Worm (Caenorhabditis elegans): Measurements from ENCODE around the gene ppm-1.A.
A peak's percentile ranks its signal among the peaks of the same experiment; 100 is the strongest.

The ppm-1.A gene

DNA sequence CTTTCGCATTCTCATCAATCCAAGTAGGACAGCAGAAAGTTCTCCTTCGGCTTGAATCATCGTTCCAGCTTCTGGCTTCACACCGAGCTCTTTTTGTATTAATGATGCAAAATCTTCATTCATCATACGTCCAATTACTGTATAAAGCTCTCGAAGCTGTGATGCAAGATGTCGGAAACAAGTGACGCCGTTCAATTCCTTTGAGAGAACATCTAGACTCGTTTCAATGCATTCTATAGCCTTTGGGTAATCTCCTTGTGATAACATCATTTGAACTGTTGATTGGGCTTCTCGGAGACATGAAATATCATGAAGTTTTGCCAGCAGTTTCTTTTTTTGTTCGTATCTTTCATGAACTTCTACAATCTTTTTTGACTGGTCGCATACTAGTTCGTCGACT lies 32.3 kb upstream of the ppm-1.A start:
- no peak for TF ChIP-seq daf-12 (tag; optimal IDR thresholded peaks at IDR 0.05)
- TF ChIP-seq mml-1 (tag; optimal IDR thresholded peaks at IDR 0.05): no peak
- no peak for TF ChIP-seq unc-62 (GFP tag; optimal IDR thresholded peaks at IDR 0.05)

DNA sequence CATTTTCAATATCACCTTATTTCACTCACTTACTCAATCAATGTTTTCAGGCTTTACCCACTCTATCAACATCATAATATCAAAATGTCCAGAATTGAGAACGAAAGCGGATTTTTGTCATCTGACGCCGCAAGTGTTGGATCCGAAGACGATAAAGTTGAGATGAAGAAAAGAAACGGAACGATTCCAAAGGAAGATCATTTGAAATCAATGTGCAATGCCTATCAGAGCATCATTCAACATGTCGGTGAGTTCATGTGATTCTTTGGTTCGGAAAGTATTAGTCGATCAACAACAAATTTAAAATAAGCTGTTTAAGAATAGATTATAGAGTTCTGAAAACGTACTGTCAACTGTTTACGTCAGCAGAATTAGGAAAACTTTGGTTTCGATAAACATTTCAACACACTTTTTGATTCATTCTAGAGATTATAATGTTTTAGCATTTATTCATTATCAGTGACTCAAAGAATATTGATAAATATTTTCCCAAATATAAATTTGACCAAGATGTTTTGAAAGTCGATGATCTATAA lies 28.7 kb upstream of the ppm-1.A start, which contains the start of gene cat-4:
Gene cat-4 (plus strand): TSS at position 51 of the 536 bp plus-strand sequence.
- TF ChIP-seq ztf-4 (tag; optimal IDR thresholded peaks at IDR 0.05) (no peak), elt-2 (tag; optimal IDR thresholded peaks at IDR 0.05) (peak; percentile 79), pqm-1 (tag; optimal IDR thresholded peaks at IDR 0.05) (peak; percentile 68), jun-1 (tag; optimal IDR thresholded peaks at IDR 0.05) (peak; percentile 8)

DNA sequence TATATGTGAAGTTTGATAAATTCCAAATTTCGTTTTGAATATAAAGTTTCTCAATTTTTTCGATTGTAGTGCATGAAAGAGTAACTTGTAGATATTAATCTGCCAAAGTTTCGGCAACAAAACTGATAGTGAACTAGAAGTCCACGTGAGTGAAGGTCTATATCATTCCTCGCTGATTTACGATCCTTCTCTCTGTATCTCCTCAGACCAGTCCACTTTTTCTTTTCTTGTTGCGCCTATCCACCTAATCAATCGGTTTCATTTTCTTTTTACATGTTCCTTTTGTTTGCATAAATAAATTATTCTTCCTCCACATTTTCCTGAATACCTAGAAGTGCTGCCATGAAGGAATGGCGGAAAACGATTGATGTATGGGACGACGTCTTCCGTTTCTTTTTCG lies 28.0 kb upstream of the ppm-1.A start:
- TF ChIP-seq jun-1 (tag; optimal IDR thresholded peaks at IDR 0.05) (no peak), unc-39 (tag; optimal IDR thresholded peaks at IDR 0.05) (no peak), fkh-2 (tag; optimal IDR thresholded peaks at IDR 0.05) (no peak), elt-2 (tag; optimal IDR thresholded peaks at IDR 0.05) (no peak), hmg-11 (tag; optimal IDR thresholded peaks at IDR 0.05) (no peak), pqm-1 (tag; optimal IDR thresholded peaks at IDR 0.05) (no peak), ceh-16 (tag; optimal IDR thresholded peaks at IDR 0.05) (no peak), nhr-67 (tag; optimal IDR thresholded peaks at IDR 0.05) (no peak), sea-2 (GFP tag; optimal IDR thresholded peaks at IDR 0.05) (no peak), nhr-11 (tag; optimal IDR thresholded peaks at IDR 0.05) (no peak), ZK546.5 (tag; optimal IDR thresholded peaks at IDR 0.05) (no peak), mdl-1 (tag; optimal IDR thresholded peaks at IDR 0.05) (no peak), ceh-9 (tag; optimal IDR thresholded peaks at IDR 0.05) (no peak), lin-15B (tag; optimal IDR thresholded peaks at IDR 0.05) (no peak)

DNA sequence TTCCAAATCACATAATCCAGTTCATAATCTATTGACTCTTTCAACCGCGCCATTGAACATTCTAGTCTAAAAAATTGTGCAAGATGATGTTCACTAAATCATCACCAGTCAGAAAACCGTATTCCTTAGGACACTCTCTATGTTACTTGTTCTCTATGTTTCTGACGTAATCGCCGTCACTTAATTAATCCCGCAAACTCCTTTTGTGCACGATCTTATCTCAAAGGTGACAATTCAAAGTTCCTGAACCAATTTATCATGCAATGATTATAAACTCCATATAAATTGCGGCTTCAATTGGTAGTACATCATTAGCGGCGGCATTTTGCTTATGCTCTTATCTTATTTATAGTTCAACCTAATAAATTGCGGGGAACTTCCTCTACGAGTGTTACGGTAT lies 26.6 kb upstream of the ppm-1.A start:
- TF ChIP-seq eor-1 (tag; optimal IDR thresholded peaks at IDR 0.05) (no peak), pqm-1 (tag; optimal IDR thresholded peaks at IDR 0.05) (peak; percentile 49), egl-5 (tag; optimal IDR thresholded peaks at IDR 0.05) (no peak), ztf-4 (tag; optimal IDR thresholded peaks at IDR 0.05) (no peak), ztf-11 (tag; optimal IDR thresholded peaks at IDR 0.05) (no peak), R02D3.7 (tag; optimal IDR thresholded peaks at IDR 0.05) (no peak), daf-12 (tag; optimal IDR thresholded peaks at IDR 0.05) (no peak), skn-1 (tag; optimal IDR thresholded peaks at IDR 0.05) (peak; percentile 27), fos-1 (tag; optimal IDR thresholded peaks at IDR 0.05) (no peak), mdl-1 (tag; optimal IDR thresholded peaks at IDR 0.05) (no peak), jun-1 (tag; optimal IDR thresholded peaks at IDR 0.05) (no peak), ama-1 (optimal IDR thresholded peaks at IDR 0.05) (no peak), aly-2 (tag; optimal IDR thresholded peaks at IDR 0.05) (no peak), ceh-82 (tag; optimal IDR thresholded peaks at IDR 0.05) (no peak), elt-2 (tag; optimal IDR thresholded peaks at IDR 0.05) (peak; percentile 81), fkh-2 (tag; optimal IDR thresholded peaks at IDR 0.05) (no peak), nhr-23 (tag; optimal IDR thresholded peaks at IDR 0.05) (no peak), nhr-25 (tag; optimal IDR thresholded peaks at IDR 0.05) (no peak), tbx-2 (tag; optimal IDR thresholded peaks at IDR 0.05) (no peak), nfya-1 (tag; optimal IDR thresholded peaks at IDR 0.05; ENCODE audit: insufficient read depth) (no peak), ceh-28 (tag; optimal IDR thresholded peaks at IDR 0.05) (no peak)

DNA sequence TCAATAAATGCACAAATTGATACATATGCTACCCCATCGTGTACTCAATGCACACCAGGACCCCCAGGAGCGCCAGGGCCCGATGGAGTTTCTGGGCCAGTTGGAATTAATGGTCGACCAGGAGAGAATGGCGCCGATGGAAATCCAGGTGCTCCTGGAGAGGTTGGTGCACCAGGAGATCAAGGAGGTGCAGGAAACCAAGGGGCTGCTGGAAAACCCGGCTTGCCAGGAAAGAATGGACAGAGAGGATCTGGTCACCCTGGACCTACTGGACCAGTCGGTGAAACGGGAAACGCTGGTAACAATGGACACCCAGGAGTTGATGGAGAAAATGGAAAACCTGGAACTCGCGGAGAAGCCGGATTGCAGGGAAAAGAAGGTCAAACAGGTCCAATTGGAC lies 25.4 kb upstream of the ppm-1.A start:
- no peak for TF ChIP-seq elt-2 (tag; optimal IDR thresholded peaks at IDR 0.05)

DNA sequence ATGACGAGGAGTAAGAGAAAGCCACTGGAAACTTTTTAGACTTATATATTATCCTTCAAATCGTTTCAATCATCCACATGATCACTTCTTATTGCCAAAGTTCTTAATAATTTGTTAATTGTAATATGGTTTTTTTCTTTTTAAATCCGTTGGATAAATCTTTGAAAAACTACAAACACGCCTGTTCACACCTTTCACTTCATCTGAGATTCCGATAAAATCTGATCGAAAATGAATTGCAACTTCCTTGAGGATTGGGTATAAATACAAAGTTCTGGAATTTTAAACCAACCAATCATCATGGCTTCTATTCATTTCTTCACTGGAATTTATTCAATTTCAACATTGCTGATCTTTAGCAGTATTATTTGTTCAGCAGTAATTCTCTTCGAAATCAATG lies 24.4 kb upstream of the ppm-1.A start, which contains the start of gene col-152:
Gene col-152 (plus strand): TSS at position 301 of the 400 bp plus-strand sequence.
- no peak for TF ChIP-seq ama-1 (optimal IDR thresholded peaks at IDR 0.05)
- no peak for TF ChIP-seq egl-5 (tag; optimal IDR thresholded peaks at IDR 0.05)
- no peak for TF ChIP-seq ceh-28 (tag; optimal IDR thresholded peaks at IDR 0.05)
- TF ChIP-seq elt-3 (tag; optimal IDR thresholded peaks at IDR 0.05): no peak
- no peak for TF ChIP-seq unc-39 (tag; optimal IDR thresholded peaks at IDR 0.05)
- TF ChIP-seq lin-39 (tag; optimal IDR thresholded peaks at IDR 0.05): no peak
- no peak for TF ChIP-seq jun-1 (tag; optimal IDR thresholded peaks at IDR 0.05)
- no peak for TF ChIP-seq hmg-11 (tag; optimal IDR thresholded peaks at IDR 0.05)
- no peak for TF ChIP-seq nhr-25 (tag; optimal IDR thresholded peaks at IDR 0.05)
- no peak for TF ChIP-seq unc-62 (GFP tag; optimal IDR thresholded peaks at IDR 0.05)
- TF ChIP-seq tbx-2 (tag; optimal IDR thresholded peaks at IDR 0.05): no peak
- no peak for TF ChIP-seq fkh-10 (GFP tag; optimal IDR thresholded peaks at IDR 0.05)
- TF ChIP-seq nhr-12 (tag; optimal IDR thresholded peaks at IDR 0.05): no peak
- TF ChIP-seq nfya-1 (tag; optimal IDR thresholded peaks at IDR 0.05; ENCODE audit: insufficient read depth): no peak
- TF ChIP-seq fos-1 (tag; optimal IDR thresholded peaks at IDR 0.05): no peak
- TF ChIP-seq pqm-1 (tag; optimal IDR thresholded peaks at IDR 0.05): no peak
